Fruit fly (Drosophila melanogaster) whole organism, embryonic: ENCODE data around the gene CG4615.

ENCODE experiments used
- B-H1 ChIP-seq: fragments of 200-800 bp; sonication (Bioruptor generic); IDR thresholded peaks from 3 replicates; pipeline ENCODE4 v1.3.6; 2022; ENCODE audit warnings: missing biosample characterization, missing genetic modification characterization
- Blimp-1 ChIP-seq: fragments of 200-800 bp; sonication (Bioruptor generic); optimal IDR thresholded peaks from 3 replicates; lab custom pipeline; 2018; ENCODE audit warnings: missing biosample characterization, missing genetic modification characterization, mild to moderate bottlenecking, moderate library complexity, missing genetic modification reagents
- CG10431 ChIP-seq: fragments of 200-800 bp; sonication (Bioruptor generic); optimal IDR thresholded peaks from 3 replicates; lab custom pipeline; 2018; ENCODE audit warnings: missing biosample characterization, mild to moderate bottlenecking, missing genetic modification characterization
- CG11696 ChIP-seq: fragments of 200-800 bp; sonication (Bioruptor generic); IDR thresholded peaks from 2 replicates; pipeline ENCODE4 v1.3.6; 2022; ENCODE audit warnings: missing biosample characterization, missing genetic modification characterization
- CG1233 ChIP-seq: fragments of 200-800 bp; sonication (Bioruptor generic); optimal IDR thresholded peaks from 4 replicates; lab custom pipeline; 2018; ENCODE audit warnings: missing biosample characterization, mild to moderate bottlenecking, missing genetic modification characterization
- CG13775 ChIP-seq: fragments of 200-800 bp; sonication (Bioruptor generic); optimal IDR thresholded peaks from 3 replicates; lab custom pipeline; 2017; ENCODE audit warnings: missing biosample characterization, mild to moderate bottlenecking, missing genetic modification characterization
- CG14014 ChIP-seq: fragments of 200-800 bp; sonication (Bioruptor generic); IDR thresholded peaks from 2 replicates; pipeline ENCODE4 v1.3.6; 2022; ENCODE audit warnings: missing biosample characterization, missing genetic modification characterization
- CG15269 ChIP-seq: fragments of 200-800 bp; sonication (Bioruptor generic); optimal IDR thresholded peaks from 2 replicates; lab custom pipeline; 2018; ENCODE audit warnings: missing biosample characterization, mild to moderate bottlenecking, missing genetic modification characterization, moderate library complexity
- CG15601 ChIP-seq: fragments of 200-800 bp; sonication (Bioruptor generic); optimal IDR thresholded peaks from 3 replicates; lab custom pipeline; 2019; ENCODE audit warnings: missing biosample characterization, mild to moderate bottlenecking, missing genetic modification characterization, moderate library complexity
- CG2129 ChIP-seq: fragments of 200-800 bp; sonication (Bioruptor generic); IDR thresholded peaks from 2 replicates; pipeline ENCODE4 v1.3.6; 2022; ENCODE audit warnings: missing biosample characterization, missing genetic modification characterization; ENCODE audit not compliant: partially characterized antibody
- CG30431 ChIP-seq: fragments of 200-800 bp; sonication (Bioruptor generic); optimal IDR thresholded peaks from 2 replicates; lab custom pipeline; 2017; ENCODE audit warnings: missing biosample characterization, missing genetic modification characterization
- CG31441 ChIP-seq: fragments of 200-800 bp; sonication (Bioruptor generic); IDR thresholded peaks from 2 replicates; pipeline ENCODE4 v1.3.6; 2022; ENCODE audit warnings: missing biosample characterization, missing genetic modification characterization
- CG3163 ChIP-seq: fragments of 200-800 bp; sonication (Bioruptor generic); optimal IDR thresholded peaks from 3 replicates; lab custom pipeline; 2016; ENCODE audit warnings: missing biosample characterization, missing genetic modification characterization
- CG4360 ChIP-seq: fragments of 200-800 bp; sonication (Bioruptor generic); IDR thresholded peaks from 2 replicates; pipeline ENCODE4 v1.3.6; 2022; ENCODE audit warnings: missing biosample characterization, missing genetic modification characterization
- CG5180 ChIP-seq: fragments of 200-800 bp; sonication (Bioruptor generic); optimal IDR thresholded peaks from 3 replicates; lab custom pipeline; 2017; ENCODE audit warnings: missing biosample characterization, missing genetic modification characterization, mild to moderate bottlenecking, moderate library complexity, missing genetic modification reagents
- CG6813 ChIP-seq: fragments of 200-800 bp; sonication (Bioruptor generic); optimal IDR thresholded peaks from 2 replicates; lab custom pipeline; 2017; ENCODE audit warnings: missing biosample characterization, missing genetic modification characterization, mild to moderate bottlenecking, moderate library complexity, missing genetic modification reagents
- CG8765 ChIP-seq: fragments of 200-800 bp; sonication (Bioruptor generic); IDR thresholded peaks from 2 replicates; pipeline ENCODE4 v1.3.6; 2022; ENCODE audit warnings: missing biosample characterization, missing genetic modification characterization
- Deaf1 ChIP-seq: fragments of 200-800 bp; optimal IDR thresholded peaks from 3 replicates; lab custom pipeline; 2019; ENCODE audit warnings: missing biosample characterization, mild to moderate bottlenecking, missing genetic modification characterization, moderate library complexity
- Dek ChIP-seq: fragments of 200-800 bp; sonication (Bioruptor generic); optimal IDR thresholded peaks from 3 replicates; lab custom pipeline; 2019; ENCODE audit warnings: missing biosample characterization, mild to moderate bottlenecking, missing genetic modification characterization, moderate library complexity
- Dip2 ChIP-seq: fragments of 200-800 bp; sonication (Bioruptor generic); IDR thresholded peaks from 2 replicates; pipeline ENCODE4 v1.3.6; 2022; ENCODE audit warnings: missing biosample characterization, missing genetic modification characterization
- Ets65A ChIP-seq: fragments of 200-800 bp; sonication (Bioruptor generic); peaks from one replicate; lab custom pipeline; 2016; ENCODE audit warnings: missing biosample characterization, missing genetic modification characterization
- HmgZ ChIP-seq: fragments of 200-800 bp; sonication (Bioruptor generic); optimal IDR thresholded peaks from 2 replicates; lab custom pipeline; 2018; ENCODE audit warnings: missing biosample characterization, mild to moderate bottlenecking, missing genetic modification characterization
- Hmr ChIP-seq: fragments of 200-800 bp; sonication (Bioruptor generic); optimal IDR thresholded peaks from 3 replicates; lab custom pipeline; 2017; ENCODE audit warnings: mild to moderate bottlenecking, missing biosample characterization, missing genetic modification reagents, missing genetic modification characterization
- Hr39 ChIP-seq: fragments of >200 bp; optimal IDR thresholded peaks from 2 replicates; lab custom pipeline; 2017
- Lim3 ChIP-seq: fragments of 200-800 bp; sonication (Bioruptor generic); IDR thresholded peaks from 2 replicates; pipeline ENCODE4 v1.3.6; 2022; ENCODE audit warnings: missing biosample characterization, missing genetic modification characterization
- Nf-YC ChIP-seq: fragments of 200-800 bp; optimal IDR thresholded peaks from 3 replicates; lab custom pipeline; 2019; ENCODE audit warnings: missing biosample characterization, mild to moderate bottlenecking, missing genetic modification characterization, moderate library complexity
- Trl ChIP-seq, 3 experiments: fragments of >200 bp in 2 of 3; fragments of 200-800 bp in 1 of 3; sonication (Bioruptor generic) in 1 of 3; optimal IDR thresholded peaks; 2 replicates in 1 of 3; 3 replicates in 2 of 3; lab custom pipeline; 2016 to 2017; ENCODE audit warnings: missing biosample characterization in 1 of 3, missing genetic modification characterization in 1 of 3
- bbx ChIP-seq: fragments of 200-800 bp; sonication (Bioruptor generic); IDR thresholded peaks from 2 replicates; pipeline ENCODE4 v1.3.6; 2022; ENCODE audit warnings: missing biosample characterization, missing genetic modification characterization; ENCODE audit not compliant: partially characterized antibody
- chinmo ChIP-seq: fragments of 200-800 bp; sonication (Bioruptor generic); IDR thresholded peaks from 4 replicates; pipeline ENCODE4 v1.3.6; 2022; ENCODE audit warnings: missing biosample characterization, missing genetic modification characterization; ENCODE audit not compliant: partially characterized antibody
- crol ChIP-seq: fragments of 200-800 bp; sonication (Bioruptor generic); IDR thresholded peaks from 2 replicates; pipeline ENCODE4 v1.3.6; 2022; ENCODE audit warnings: missing biosample characterization, missing genetic modification characterization
- en ChIP-seq: fragments of 200-800 bp; sonication (Bioruptor generic); optimal IDR thresholded peaks from 2 replicates; lab custom pipeline; 2016; ENCODE audit warnings: missing biosample characterization, missing genetic modification characterization
- eve ChIP-seq, 2 experiments: fragments of >200 bp; optimal IDR thresholded peaks; 2 replicates each; lab custom pipeline; 2017; ENCODE audit warnings: missing biosample characterization in 2 of 2, missing genetic modification characterization in 2 of 2
- ewg ChIP-seq: fragments of 200-800 bp; sonication (Bioruptor generic); optimal IDR thresholded peaks from 3 replicates; lab custom pipeline; 2017; ENCODE audit warnings: mild to moderate bottlenecking, missing biosample characterization, missing genetic modification reagents, missing genetic modification characterization
- gcm2 ChIP-seq: fragments of 200-800 bp; sonication (Bioruptor generic); optimal IDR thresholded peaks from 2 replicates; lab custom pipeline; 2016; ENCODE audit warnings: missing biosample characterization, missing genetic modification characterization
- jumu ChIP-seq: fragments of 200-800 bp; sonication (Bioruptor generic); optimal IDR thresholded peaks from 3 replicates; lab custom pipeline; 2016; ENCODE audit warnings: missing biosample characterization, missing genetic modification characterization
- kni ChIP-seq: fragments of 200-800 bp; sonication (Bioruptor generic); optimal IDR thresholded peaks from 3 replicates; lab custom pipeline; 2017; ENCODE audit warnings: mild to moderate bottlenecking, missing biosample characterization, missing genetic modification reagents, missing genetic modification characterization
- lola ChIP-seq, 3 experiments: fragments of >200 bp in 2 of 3; fragments of 200-800 bp in 1 of 3; sonication (Bioruptor generic) in 1 of 3; optimal IDR thresholded peaks; 2 replicates each; lab custom pipeline; 2017 to 2019; ENCODE audit warnings: missing biosample characterization in 3 of 3, missing genetic modification characterization in 3 of 3, mild to moderate bottlenecking in 1 of 3, moderate library complexity in 1 of 3
- nom ChIP-seq: fragments of 200-800 bp; sonication (Bioruptor generic); optimal IDR thresholded peaks from 2 replicates; lab custom pipeline; 2017; ENCODE audit warnings: missing biosample characterization, missing genetic modification characterization, mild to moderate bottlenecking, moderate library complexity, missing genetic modification reagents
- odd ChIP-seq: fragments of 200-800 bp; sonication (Bioruptor generic); optimal IDR thresholded peaks from 2 replicates; lab custom pipeline; 2017; ENCODE audit warnings: missing biosample characterization, mild to moderate bottlenecking, missing genetic modification characterization
- tio ChIP-seq: fragments of 200-800 bp; sonication (Bioruptor generic); optimal IDR thresholded peaks from 2 replicates; lab custom pipeline; 2017; ENCODE audit warnings: missing biosample characterization, missing genetic modification characterization, inconsistent platforms
- unpg ChIP-seq: fragments of 200-800 bp; sonication (Bioruptor generic); optimal IDR thresholded peaks from 3 replicates; lab custom pipeline; 2018; ENCODE audit warnings: missing biosample characterization, mild to moderate bottlenecking, missing genetic modification characterization, moderate library complexity
- wek ChIP-seq: fragments of 200-800 bp; sonication (Bioruptor generic); optimal IDR thresholded peaks from 3 replicates; lab custom pipeline; 2018; ENCODE audit warnings: missing biosample characterization, mild to moderate bottlenecking, missing genetic modification characterization, moderate library complexity
- zfh2 ChIP-seq: fragments of 200-800 bp; sonication (Bioruptor generic); optimal IDR thresholded peaks from 2 replicates; lab custom pipeline; 2016; ENCODE audit warnings: missing biosample characterization, missing genetic modification characterization

Gene CG4615

DNA sequence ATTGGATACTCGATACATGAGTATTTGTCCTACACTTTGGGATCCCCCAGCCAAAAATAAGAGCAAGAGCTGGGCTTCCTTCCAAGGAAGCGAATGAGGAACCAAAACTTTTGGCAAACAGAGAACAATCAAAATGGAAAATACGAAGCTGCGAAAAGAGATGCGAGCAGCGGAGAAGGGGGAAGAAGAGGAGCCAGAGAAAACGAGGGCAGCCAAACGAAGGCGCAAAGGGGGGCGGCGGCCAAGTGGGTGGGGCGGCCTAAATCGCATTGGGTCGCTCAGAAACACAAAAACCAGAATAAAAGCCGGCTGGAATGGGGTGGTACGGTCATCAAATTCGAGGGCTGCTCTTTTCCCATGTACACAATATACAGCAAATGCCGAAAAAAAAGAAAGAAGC is 7.9 kb downstream of the CG4615 start (continued):
- no peak for TF ChIP-seq CG15269 (tag; lab: Kevin White, UChicago)
- no peak for TF ChIP-seq HmgZ (tag; lab: Kevin White, UChicago)
- no peak for TF ChIP-seq zfh2
- TF ChIP-seq wek (GFP tag; lab: Kevin White, UChicago), result no peak
- no peak for TF ChIP-seq CG8765 (GFP tag; lab: Robert Waterston, UW)
- no peak for TF ChIP-seq Nf-YC (tag; lab: Kevin White, UChicago)
- no peak for TF ChIP-seq CG5180 (GFP tag; lab: Kevin White, UChicago)
- TF ChIP-seq crol (GFP tag; lab: Robert Waterston, UW), result peak; percentile 86
- TF ChIP-seq CG2129 (GFP tag; lab: Robert Waterston, UW), result no peak
- TF ChIP-seq CG10431, result peak; percentile 78
- TF ChIP-seq kni (GFP tag; lab: Kevin White, UChicago), result peak; percentile 29
- TF ChIP-seq CG11696 (GFP tag; lab: Robert Waterston, UW), result no peak
- no peak for TF ChIP-seq CG31441 (GFP tag; lab: Robert Waterston, UW)
- TF ChIP-seq CG30431, result no peak
- no peak for TF ChIP-seq CG13775 (GFP tag; lab: Kevin White, UChicago)
- TF ChIP-seq chinmo, result no peak
- TF ChIP-seq Hr39 (lab: Kevin White, UChicago), result no peak
- TF ChIP-seq unpg (GFP tag; lab: Kevin White, UChicago), result no peak
- TF ChIP-seq en, result no peak
- no peak for TF ChIP-seq odd
- no peak for TF ChIP-seq nom
- TF ChIP-seq CG6813 (GFP tag; lab: Kevin White, UChicago), result no peak
- no peak for TF ChIP-seq Lim3 (GFP tag; lab: Robert Waterston, UW)
- no peak for TF ChIP-seq ewg (GFP tag; lab: Kevin White, UChicago)
- no peak for TF ChIP-seq lola (GFP tag; optimal IDR thresholded peaks at IDR 0.05; lab: Kevin White, UChicago)
- TF ChIP-seq Deaf1, result peak; percentile 59
- no peak for TF ChIP-seq CG1233 (GFP tag; lab: Kevin White, UChicago)
- TF ChIP-seq jumu (GFP tag; lab: Kevin White, UChicago), result no peak

DNA sequence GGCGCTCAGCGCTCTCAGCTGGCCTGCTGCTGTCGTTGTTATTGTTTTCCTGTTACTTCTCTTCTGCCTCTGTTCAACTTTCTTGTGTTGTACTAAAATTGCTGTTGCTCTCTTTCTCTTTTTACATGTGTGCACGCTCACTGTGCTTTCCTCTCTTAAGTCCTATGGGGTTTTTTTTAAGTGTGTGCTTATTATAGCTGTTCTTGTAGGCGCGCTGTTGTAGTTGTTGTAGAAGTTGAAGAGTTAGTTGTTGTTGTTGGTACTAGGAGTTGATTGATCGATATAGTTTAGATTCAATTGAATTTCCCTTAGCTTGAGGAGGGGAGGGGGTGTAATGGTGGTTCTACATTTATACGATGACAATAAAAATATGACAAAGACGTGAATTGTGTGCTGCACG is 10.2 kb downstream of the CG4615 start:
- TF ChIP-seq CG15601 (tag; lab: Kevin White, UChicago), result peak; percentile 20
- no peak for TF ChIP-seq Dek (tag; lab: Kevin White, UChicago)
- peak in 1 of 2 experiments; percentile 52 for TF ChIP-seq eve (GFP tag; optimal IDR thresholded peaks at IDR 0.05; lab: Kevin White, UChicago)
- TF ChIP-seq Hmr (GFP tag; lab: Kevin White, UChicago), result no peak
- 0 out of 2 replicates have a peak, but pooled peaks have one; percentile 5 for TF ChIP-seq CG4360 (GFP tag; lab: Robert Waterston, UW)
- TF ChIP-seq gcm2 (GFP tag; lab: Kevin White, UChicago), result no peak
- TF ChIP-seq tio (GFP tag; lab: Kevin White, UChicago), result no peak
- peak; percentile 53 for TF ChIP-seq CG3163
- TF ChIP-seq Dip2, result no peak
- no peak for TF ChIP-seq Blimp-1 (GFP tag; lab: Kevin White, UChicago)
- TF ChIP-seq B-H1 (GFP tag; lab: Robert Waterston, UW), result no peak
- no peak for TF ChIP-seq CG14014
- TF ChIP-seq bbx (GFP tag; lab: Robert Waterston, UW), result no peak
- peak; percentile 83 for TF ChIP-seq Ets65A (GFP tag; lab: Kevin White, UChicago)
- TF ChIP-seq Trl (optimal IDR thresholded peaks at IDR 0.05; lab: Kevin White, UChicago), result peak in 1 of 2 experiments; percentile 20
- no peak for TF ChIP-seq Trl (GFP tag; optimal IDR thresholded peaks at IDR 0.05; lab: Kevin White, UChicago)
